Fruit fly (Drosophila melanogaster): ENCODE results near the gene CG32354.

CG32354 gene

dm6 chr3L:8421808-8422586 is at the start of gene CG32354:
CG32354 (minus strand) TSS chr3L:8422205.
- TF ChIP-seq CG7045 (GFP tag; optimal IDR thresholded peaks at IDR 0.05): no peak
- peak; percentile 24 for TF ChIP-seq cic (GFP tag; optimal IDR thresholded peaks at IDR 0.05)

dm6 chr3L:8461229-8462004 is 39.4 kb upstream of the CG32354 start:
- no peak for TF ChIP-seq CG5204 (GFP tag; optimal IDR thresholded peaks at IDR 0.05)
- no peak for TF ChIP-seq Mnt (GFP tag; optimal IDR thresholded peaks at IDR 0.05)
- TF ChIP-seq CG33017 (tag; optimal IDR thresholded peaks at IDR 0.05): no peak
- TF ChIP-seq Clk (GFP tag; optimal IDR thresholded peaks at IDR 0.05): no peak
- no peak for TF ChIP-seq tj (GFP tag; optimal IDR thresholded peaks at IDR 0.05)

dm6 chr3L:8460050-8460878 is 38.3 kb upstream of the CG32354 start:
- TF ChIP-seq pad (GFP tag; optimal IDR thresholded peaks at IDR 0.05) (no peak), CG7101 (tag; optimal IDR thresholded peaks at IDR 0.05) (no peak), Hr96 (GFP tag; optimal IDR thresholded peaks at IDR 0.05) (peak; percentile 8), CG12768 (GFP tag; optimal IDR thresholded peaks at IDR 0.05) (peak; percentile 50), CG11617 (GFP tag; optimal IDR thresholded peaks at IDR 0.05) (no peak), Crg-1 (GFP tag; optimal IDR thresholded peaks at IDR 0.05) (no peak), CG5204 (GFP tag; optimal IDR thresholded peaks at IDR 0.05) (no peak), tj (GFP tag; optimal IDR thresholded peaks at IDR 0.05) (peak; percentile 59)

dm6 chr3L:8459615-8460004 is 37.6 kb upstream of the CG32354 start:
- TF ChIP-seq kay (GFP tag; ENCODE audit: borderline replicate concordance) (no peak), toe (GFP tag; optimal IDR thresholded peaks at IDR 0.05) (no peak), CG7045 (GFP tag; optimal IDR thresholded peaks at IDR 0.05) (no peak), CG12768 (GFP tag; optimal IDR thresholded peaks at IDR 0.05) (no peak), pad (GFP tag; optimal IDR thresholded peaks at IDR 0.05) (no peak), CG1620 (GFP tag; optimal IDR thresholded peaks at IDR 0.05) (no peak), CG7101 (tag; optimal IDR thresholded peaks at IDR 0.05) (no peak), bab1 (GFP tag; optimal IDR thresholded peaks at IDR 0.05) (no peak), Hr96 (GFP tag; optimal IDR thresholded peaks at IDR 0.05) (no peak), CG5204 (GFP tag; optimal IDR thresholded peaks at IDR 0.05) (no peak), CG14711 (tag; optimal IDR thresholded peaks at IDR 0.05) (no peak), tj (GFP tag; optimal IDR thresholded peaks at IDR 0.05) (no peak)

- no peak for TF ChIP-seq CG14711 (tag; optimal IDR thresholded peaks at IDR 0.05)
- TF ChIP-seq CG5204 (GFP tag; optimal IDR thresholded peaks at IDR 0.05): no peak
- no peak for TF ChIP-seq CG12768 (GFP tag; optimal IDR thresholded peaks at IDR 0.05)
- TF ChIP-seq tj (GFP tag; optimal IDR thresholded peaks at IDR 0.05): no peak
- no peak for TF ChIP-seq cic (GFP tag; optimal IDR thresholded peaks at IDR 0.05)
Observed at dm6 chr3L:8458767-8459614, 37.0 kb upstream of the CG32354 start.

dm6 chr3L:8457866-8458766 is 36.1 kb upstream of the CG32354 start:
- TF ChIP-seq cnc (optimal IDR thresholded peaks at IDR 0.05) (peak in 1 of 2 experiments; percentile 33), kay (GFP tag; ENCODE audit: borderline replicate concordance) (no peak), CG7101 (tag; optimal IDR thresholded peaks at IDR 0.05) (peak; percentile 82), tj (GFP tag; optimal IDR thresholded peaks at IDR 0.05) (peak; percentile 48), CG33017 (tag; optimal IDR thresholded peaks at IDR 0.05) (peak; percentile 80), CG14711 (tag; optimal IDR thresholded peaks at IDR 0.05) (peak; percentile 75), CG12768 (GFP tag; optimal IDR thresholded peaks at IDR 0.05) (peak; percentile 59), Clk (GFP tag; optimal IDR thresholded peaks at IDR 0.05) (peak; percentile 14), CG1620 (GFP tag; optimal IDR thresholded peaks at IDR 0.05) (peak; percentile 39), CG7045 (GFP tag; optimal IDR thresholded peaks at IDR 0.05) (peak; percentile 72), ovo (GFP tag; optimal IDR thresholded peaks at IDR 0.05) (no peak), CG5204 (GFP tag; optimal IDR thresholded peaks at IDR 0.05) (peak; percentile 75), pad (GFP tag; optimal IDR thresholded peaks at IDR 0.05) (no peak), CG11617 (GFP tag; optimal IDR thresholded peaks at IDR 0.05) (peak; percentile 68), Crg-1 (GFP tag; optimal IDR thresholded peaks at IDR 0.05) (no peak), toe (GFP tag; optimal IDR thresholded peaks at IDR 0.05) (peak; percentile 47), Hr96 (GFP tag; optimal IDR thresholded peaks at IDR 0.05) (peak; percentile 61), bab1 (GFP tag; optimal IDR thresholded peaks at IDR 0.05) (peak; percentile 87), Mnt (GFP tag; optimal IDR thresholded peaks at IDR 0.05) (peak; percentile 12), cic (GFP tag; optimal IDR thresholded peaks at IDR 0.05) (peak; percentile 35)

Measured in whole organism, adult.